Worm (Caenorhabditis elegans) whole organism, L2 larva: Measurements from ENCODE around the gene Y57A10A.13.

Experiments used
- alr-1 ChIP-seq: fragments of 150-350 bp; optimal IDR thresholded peaks from 2 replicates; lab custom pipeline; 2014; ENCODE audit warnings: missing biosample characterization, missing genetic modification characterization
- ceh-16 ChIP-seq: fragments of 150-350 bp; optimal IDR thresholded peaks from 2 replicates; lab custom pipeline; 2014; ENCODE audit warnings: missing biosample characterization, missing genetic modification characterization
- crh-2 ChIP-seq: sonication (generic microtip); optimal IDR thresholded peaks from 2 replicates; lab custom pipeline; 2017; ENCODE audit warnings: missing biosample characterization, missing genetic modification characterization
- egl-27 ChIP-seq: sonication (generic microtip); optimal IDR thresholded peaks from 3 replicates; lab custom pipeline; 2017; ENCODE audit warnings: missing biosample characterization, missing genetic modification reagents, missing genetic modification characterization
- lin-39 ChIP-seq: fragments of 150-350 bp; optimal IDR thresholded peaks from 2 replicates; lab custom pipeline; 2014; ENCODE audit warnings: missing biosample characterization, missing genetic modification reagents, missing genetic modification characterization
- mdl-1 ChIP-seq, 2 experiments: fragments of 150-350 bp in 1 of 2; sonication (generic microtip) in 1 of 2; optimal IDR thresholded peaks; 2 replicates each; lab custom pipeline; 2017; ENCODE audit warnings: missing biosample characterization in 2 of 2, missing genetic modification characterization in 2 of 2
- nhr-11 ChIP-seq: fragments of 150-350 bp; optimal IDR thresholded peaks from 2 replicates; lab custom pipeline; 2014; ENCODE audit warnings: missing biosample characterization, missing genetic modification characterization
- nhr-12 ChIP-seq: fragments of 150-350 bp; optimal IDR thresholded peaks from 2 replicates; lab custom pipeline; 2014; ENCODE audit warnings: missing biosample characterization, missing genetic modification characterization
- nhr-237 ChIP-seq: fragments of 150-350 bp; optimal IDR thresholded peaks from 2 replicates; lab custom pipeline; 2014; ENCODE audit warnings: missing biosample characterization, missing genetic modification characterization
- nhr-25 ChIP-seq: fragments of 150-350 bp; sonication (generic microtip); optimal IDR thresholded peaks from 3 replicates; lab custom pipeline; 2014; ENCODE audit warnings: missing biosample characterization, missing genetic modification characterization
- nhr-6 ChIP-seq: fragments of 150-350 bp; optimal IDR thresholded peaks from 2 replicates; lab custom pipeline; 2014; ENCODE audit warnings: missing biosample characterization, missing genetic modification characterization
- sma-3 ChIP-seq: sonication (generic microtip); optimal IDR thresholded peaks from 2 replicates; lab custom pipeline; 2016; ENCODE audit warnings: missing genetic modification reagents, missing genetic modification characterization, missing compliant biosample characterization
- sma-9 ChIP-seq, 2 experiments: fragments of 150-350 bp in 1 of 2; sonication (generic microtip) in 1 of 2; optimal IDR thresholded peaks; 2 replicates each; lab custom pipeline; 2014 to 2016; ENCODE audit warnings: missing genetic modification characterization in 2 of 2, mild to moderate bottlenecking in 1 of 2, missing biosample characterization in 1 of 2, missing compliant biosample characterization in 1 of 2, missing genetic modification reagents in 1 of 2, moderate library complexity in 1 of 2
- zag-1 ChIP-seq: fragments of 150-350 bp; optimal IDR thresholded peaks from 2 replicates; lab custom pipeline; 2014; ENCODE audit warnings: missing biosample characterization, missing genetic modification characterization

ce11 chrII:12208741-12209140 lies 24.0 kb upstream of the Y57A10A.13 start:
- no peak for TF ChIP-seq zag-1 (tag; lab: Kevin White, UChicago)
- no peak for TF ChIP-seq sma-3 (GFP tag; lab: Kevin White, UChicago)
- no peak for TF ChIP-seq nhr-12 (tag; lab: Kevin White, UChicago)
- TF ChIP-seq sma-9 (GFP tag; optimal IDR thresholded peaks at IDR 0.05; lab: Kevin White, UChicago), result no peak
- TF ChIP-seq sma-9 (tag; optimal IDR thresholded peaks at IDR 0.05; lab: Kevin White, UChicago), result no peak
- TF ChIP-seq nhr-6 (tag; lab: Kevin White, UChicago), result no peak
- TF ChIP-seq mdl-1 (tag; optimal IDR thresholded peaks at IDR 0.05; lab: Kevin White, UChicago), result no peak
- no peak for TF ChIP-seq nhr-25 (tag; lab: Kevin White, UChicago)
- no peak for TF ChIP-seq nhr-237 (tag; lab: Kevin White, UChicago)
- TF ChIP-seq lin-39 (tag; lab: Kevin White, UChicago), result no peak
- no peak for TF ChIP-seq nhr-11 (tag; lab: Kevin White, UChicago)
- TF ChIP-seq alr-1 (tag; lab: Kevin White, UChicago), result no peak
- TF ChIP-seq crh-2 (tag; lab: Kevin White, UChicago), result no peak
- TF ChIP-seq ceh-16 (tag; lab: Kevin White, UChicago), result no peak
- TF ChIP-seq egl-27, result no peak
